Worm (Caenorhabditis elegans) whole organism, L1 larva: ENCODE data around the gene chl-1.

Source experiments
- egl-27 ChIP-seq, 2 experiments: fragments of 150-350 bp in 1 of 2; sonication (generic microtip); optimal IDR thresholded peaks; 3 replicates each; lab custom pipeline; 2017 to 2018; ENCODE audit warnings: missing biosample characterization in 2 of 2, missing genetic modification characterization in 2 of 2, missing genetic modification reagents in 2 of 2
- fkh-4 ChIP-seq: sonication (generic microtip); optimal IDR thresholded peaks from 2 replicates; lab custom pipeline; 2016; ENCODE audit warnings: missing compliant biosample characterization, missing genetic modification characterization, borderline replicate concordance
- fos-1 ChIP-seq: fragments of 150-350 bp; optimal IDR thresholded peaks from 2 replicates; lab custom pipeline; 2014; ENCODE audit warnings: missing biosample characterization, missing genetic modification characterization
- jun-1 ChIP-seq: fragments of 150-350 bp; optimal IDR thresholded peaks from 2 replicates; lab custom pipeline; 2014; ENCODE audit warnings: missing biosample characterization, missing genetic modification reagents, missing genetic modification characterization
- lin-13 ChIP-seq: fragments of 150-350 bp; optimal IDR thresholded peaks from 2 replicates; lab custom pipeline; 2014; ENCODE audit warnings: missing biosample characterization, missing genetic modification reagents, missing genetic modification characterization
- lin-15B ChIP-seq: fragments of 150-350 bp; sonication (generic microtip); optimal IDR thresholded peaks from 3 replicates; lab custom pipeline; 2014; ENCODE audit warnings: missing biosample characterization, missing genetic modification characterization
- mep-1 ChIP-seq: fragments of 150-350 bp; optimal IDR thresholded peaks from 2 replicates; lab custom pipeline; 2014; ENCODE audit warnings: missing biosample characterization, missing genetic modification characterization
- nhr-76 ChIP-seq: sonication (generic microtip); optimal IDR thresholded peaks from 2 replicates; lab custom pipeline; 2017; ENCODE audit warnings: missing biosample characterization, missing genetic modification characterization
- nhr-90 ChIP-seq: sonication (generic microtip); optimal IDR thresholded peaks from 2 replicates; lab custom pipeline; 2016; ENCODE audit warnings: mild to moderate bottlenecking, missing genetic modification characterization, missing compliant biosample characterization; ENCODE audit not compliant: poor library complexity
- pax-3 ChIP-seq: fragments of 200-800 bp; sonication (Bioruptor generic); optimal IDR thresholded peaks from 2 replicates; lab custom pipeline; 2018; ENCODE audit warnings: mild to moderate bottlenecking, missing genetic modification characterization, moderate library complexity, missing compliant biosample characterization
- pqm-1 ChIP-seq: sonication (generic microtip); optimal IDR thresholded peaks from 3 replicates; lab custom pipeline; 2017; ENCODE audit warnings: missing biosample characterization, missing genetic modification characterization
- tbx-2 ChIP-seq: sonication (generic microtip); optimal IDR thresholded peaks from 2 replicates; lab custom pipeline; 2016; ENCODE audit warnings: missing genetic modification characterization, missing compliant biosample characterization

- TF ChIP-seq fos-1 (tag; lab: Kevin White, UChicago) (no peak), lin-13 (GFP tag; lab: Kevin White, UChicago) (no peak), nhr-76 (tag; lab: Kevin White, UChicago) (no peak), mep-1 (tag; lab: Kevin White, UChicago) (no peak), jun-1 (tag; lab: Kevin White, UChicago) (no peak), egl-27 (tag; optimal IDR thresholded peaks at IDR 0.05; lab: Kevin White, UChicago) (no peak), pqm-1 (no peak), tbx-2 (no peak), pax-3 (no peak), fkh-4 (tag; lab: Kevin White, UChicago) (no peak), lin-15B (tag; lab: Kevin White, UChicago) (no peak), nhr-90 (tag; lab: Kevin White, UChicago) (no peak)
Observed at ce11 chrIII:10351595-10352207, 53.3 kb downstream of the chl-1 start, which contains the start of gene T07C4.3.
